Fruit fly (Drosophila melanogaster): ENCODE results near the gene CG16710.

- TF ChIP-seq psq (optimal IDR thresholded peaks at IDR 0.05): no peak
- no peak for TF ChIP-seq insv (optimal IDR thresholded peaks at IDR 0.05)
Measured at dm6 chr3R:23714852-23715251, 32.5 kb downstream of the CG16710 start.
